Worm (Caenorhabditis elegans): ENCODE data around the gene cut-3.
A peak's percentile ranks its signal among the peaks of the same experiment; 100 is the strongest.

DNA sequence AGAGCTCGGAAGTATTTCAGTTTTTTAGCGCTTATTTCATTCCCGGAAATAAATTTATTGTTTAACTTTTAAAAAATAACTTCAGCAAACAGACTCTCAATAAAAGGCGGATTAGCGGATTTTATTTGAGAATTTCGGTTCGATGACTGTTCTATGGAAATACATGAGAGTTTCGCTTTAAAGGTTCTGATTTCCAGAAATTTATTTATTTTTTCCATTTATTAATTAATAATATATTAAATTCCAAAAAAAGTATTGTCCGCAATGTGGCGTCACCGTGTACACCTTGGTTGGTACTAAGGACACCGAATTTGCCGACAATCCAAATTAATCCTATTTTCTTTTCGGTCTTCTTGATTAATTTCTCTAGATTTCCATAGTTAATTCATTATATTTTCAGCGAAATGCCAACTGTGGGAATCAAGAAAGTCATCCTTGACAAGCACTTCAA lies 17.8 kb upstream of the cut-3 start, which contains the start of gene fars-3:
- no peak for TF ChIP-seq zag-1 (tag; optimal IDR thresholded peaks at IDR 0.05)
- TF ChIP-seq nhr-11 (tag; optimal IDR thresholded peaks at IDR 0.05) = no peak
- TF ChIP-seq aly-2 (tag; optimal IDR thresholded peaks at IDR 0.05) = no peak
- no peak for TF ChIP-seq saeg-2 (GFP tag; IDR thresholded peaks at IDR 0.05)
- TF ChIP-seq unc-130 (GFP tag; optimal IDR thresholded peaks at IDR 0.05) = no peak
- TF ChIP-seq cey-2 (tag; optimal IDR thresholded peaks at IDR 0.05; ENCODE audit: borderline replicate concordance, insufficient read depth) = no peak
- TF ChIP-seq dpl-1 (GFP tag; optimal IDR thresholded peaks at IDR 0.05) = peak; percentile 45
- TF ChIP-seq zfp-2 (tag; optimal IDR thresholded peaks at IDR 0.05) = no peak
- TF ChIP-seq egl-27 (tag; optimal IDR thresholded peaks at IDR 0.05) = no peak
- TF ChIP-seq unc-62 (GFP tag; optimal IDR thresholded peaks at IDR 0.05 in 1 of 2) = no peak
- TF ChIP-seq unc-62 (tag; optimal IDR thresholded peaks at IDR 0.05) = no peak

Data from whole organism, L4 larva.